Worm (Caenorhabditis elegans): ENCODE data around the gene acp-6.
A peak's percentile ranks its signal among the peaks of the same experiment; 100 is the strongest.

acp-6 gene

DNA sequence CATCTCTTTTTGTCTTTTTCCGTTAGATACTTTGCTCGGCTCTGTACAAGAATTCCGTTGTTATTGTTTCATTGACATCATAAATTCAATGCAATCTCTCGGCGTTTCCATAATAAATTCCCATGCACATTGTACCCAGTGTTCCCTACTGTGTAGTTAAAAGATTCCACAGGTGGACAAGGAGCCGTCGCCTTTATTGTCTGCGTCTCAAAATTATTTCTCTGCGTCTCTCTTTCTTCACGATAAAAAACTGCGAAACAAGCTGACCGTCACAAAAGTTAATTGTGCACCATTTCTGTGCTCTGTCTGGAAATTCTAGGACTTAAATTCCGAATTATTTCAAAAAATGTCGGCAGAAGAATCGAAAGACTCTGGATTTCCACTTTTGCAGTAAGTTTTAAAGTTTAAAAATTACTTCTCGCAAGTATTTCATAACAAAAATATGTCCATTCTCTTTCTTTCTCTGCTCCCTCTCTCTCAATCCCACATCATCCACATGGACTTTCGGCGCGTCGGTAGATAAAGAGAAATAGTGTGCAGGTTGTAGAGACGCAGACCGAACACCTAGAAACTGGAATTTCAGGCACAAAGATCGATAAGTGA is 16.2 kb upstream of the acp-6 start (continued):
- TF ChIP-seq nhr-47 (tag; optimal IDR thresholded peaks at IDR 0.05): no peak
- no peak for TF ChIP-seq lin-39 (tag; optimal IDR thresholded peaks at IDR 0.05)
- no peak for TF ChIP-seq lin-13 (GFP tag; optimal IDR thresholded peaks at IDR 0.05)
- no peak for TF ChIP-seq fos-1 (tag; optimal IDR thresholded peaks at IDR 0.05)
- no peak for TF ChIP-seq elt-3 (tag; optimal IDR thresholded peaks at IDR 0.05)

DNA sequence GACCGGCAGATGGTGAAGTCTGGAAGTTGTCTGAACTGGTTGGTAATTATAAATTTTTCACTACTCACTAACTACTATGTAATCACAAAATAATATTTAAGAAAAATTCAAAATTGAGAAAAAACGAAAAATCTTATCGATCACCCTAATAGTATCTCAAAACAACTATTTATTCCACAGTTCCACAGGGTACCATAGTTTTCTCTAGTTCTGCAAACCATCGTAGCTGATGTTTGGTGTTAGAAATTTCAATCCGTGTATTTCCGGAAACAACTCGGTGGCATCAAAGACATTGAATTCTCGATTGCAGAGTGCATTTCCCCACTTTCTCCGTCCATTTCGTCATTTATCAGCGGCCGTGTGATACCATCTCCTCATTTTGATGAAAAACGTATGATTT is 15.7 kb upstream of the acp-6 start, which contains the start of gene Y73B6BL.31:
TSS of gene Y73B6BL.31 (plus strand) at position 301 of the 400 bp plus-strand sequence.
- TF ChIP-seq hlh-4 (tag; optimal IDR thresholded peaks at IDR 0.05): no peak
- TF ChIP-seq efl-3 (GFP tag; optimal IDR thresholded peaks at IDR 0.05): no peak
- no peak for TF ChIP-seq nhr-90 (tag; optimal IDR thresholded peaks at IDR 0.05; ENCODE audit: poor library complexity)
- no peak for TF ChIP-seq mep-1 (tag; optimal IDR thresholded peaks at IDR 0.05)
- no peak for TF ChIP-seq unc-86 (tag; optimal IDR thresholded peaks at IDR 0.05)
- TF ChIP-seq sup-37 (GFP tag; optimal IDR thresholded peaks at IDR 0.05): no peak
- no peak for TF ChIP-seq C34B4.2 (tag; optimal IDR thresholded peaks at IDR 0.05)
- no peak for TF ChIP-seq pqm-1 (tag; optimal IDR thresholded peaks at IDR 0.05)
- TF ChIP-seq mdl-1 (tag; optimal IDR thresholded peaks at IDR 0.05): no peak
- TF ChIP-seq unc-62 (GFP tag; optimal IDR thresholded peaks at IDR 0.05): no peak
- no peak for TF ChIP-seq sox-4 (tag; optimal IDR thresholded peaks at IDR 0.05)
- TF ChIP-seq ztf-11 (tag; optimal IDR thresholded peaks at IDR 0.05): no peak
- TF ChIP-seq nhr-77 (tag; optimal IDR thresholded peaks at IDR 0.05): no peak
- TF ChIP-seq nhr-85 (tag): no peak
- TF ChIP-seq unc-98 (GFP tag; IDR thresholded peaks at IDR 0.05): no peak
- TF ChIP-seq mef-2 (tag; optimal IDR thresholded peaks at IDR 0.05): no peak

DNA sequence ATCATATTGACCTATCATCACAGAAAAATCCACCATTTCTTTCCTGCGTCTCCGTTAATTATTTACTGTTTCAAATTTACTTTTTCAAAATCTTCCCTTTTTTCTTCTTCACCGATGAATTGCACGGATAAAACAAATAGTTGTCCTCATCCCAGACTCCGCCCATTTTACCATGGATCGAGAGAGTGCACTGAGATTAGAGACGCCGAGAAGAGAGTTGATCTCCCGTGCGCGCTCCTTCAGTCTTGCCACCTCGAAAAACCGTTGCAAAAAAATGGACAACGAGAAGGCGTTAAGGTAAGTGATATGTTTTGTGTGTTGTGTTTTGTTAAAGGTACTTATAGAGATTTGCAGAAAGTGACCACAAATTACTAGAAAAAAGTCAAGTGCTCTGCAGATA is 12.1 kb upstream of the acp-6 start, which contains the start of gene dlc-5:
TSS of gene dlc-5 (plus strand) at position 154 of the 400 bp plus-strand sequence.
- TF ChIP-seq zag-1 (tag; optimal IDR thresholded peaks at IDR 0.05) (no peak), irx-1 (tag; optimal IDR thresholded peaks at IDR 0.05) (no peak), aha-1 (tag; optimal IDR thresholded peaks at IDR 0.05) (no peak), efl-1 (optimal IDR thresholded peaks at IDR 0.05) (no peak), efl-1 (GFP tag; optimal IDR thresholded peaks at IDR 0.05 in 1 of 2) (no peak), tlp-1 (tag; optimal IDR thresholded peaks at IDR 0.05) (no peak)

DNA sequence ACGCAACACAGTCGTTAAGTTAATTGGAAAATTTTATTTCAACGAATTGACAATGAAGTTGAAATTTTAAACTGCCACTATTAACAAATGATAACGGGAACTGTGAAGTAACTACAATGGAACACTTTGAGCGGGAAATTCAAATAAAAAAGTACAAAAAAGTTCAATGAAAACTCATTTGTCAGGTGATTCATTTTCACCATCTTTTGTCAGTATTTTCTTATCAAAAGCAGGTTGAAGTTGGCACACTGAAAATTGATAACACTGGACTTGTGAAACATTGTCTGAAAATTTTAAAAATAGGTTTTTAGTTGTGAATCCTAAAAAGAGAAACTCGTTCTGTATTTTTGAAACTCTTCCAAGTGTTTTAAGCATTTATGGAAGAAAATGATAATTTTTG is 7.5 kb upstream of the acp-6 start:
- TF ChIP-seq unc-86 (tag; optimal IDR thresholded peaks at IDR 0.05): no peak
- peak in 1 of 2 experiments; percentile 18 for TF ChIP-seq lin-35 (GFP tag; optimal IDR thresholded peaks at IDR 0.05)
- no peak for TF ChIP-seq efl-1 (optimal IDR thresholded peaks at IDR 0.05)
- TF ChIP-seq efl-1 (GFP tag; optimal IDR thresholded peaks at IDR 0.05 in 1 of 2): peak in 1 of 2 experiments; percentile 63
- TF ChIP-seq elt-2 (tag; optimal IDR thresholded peaks at IDR 0.05): peak; percentile 36

DNA sequence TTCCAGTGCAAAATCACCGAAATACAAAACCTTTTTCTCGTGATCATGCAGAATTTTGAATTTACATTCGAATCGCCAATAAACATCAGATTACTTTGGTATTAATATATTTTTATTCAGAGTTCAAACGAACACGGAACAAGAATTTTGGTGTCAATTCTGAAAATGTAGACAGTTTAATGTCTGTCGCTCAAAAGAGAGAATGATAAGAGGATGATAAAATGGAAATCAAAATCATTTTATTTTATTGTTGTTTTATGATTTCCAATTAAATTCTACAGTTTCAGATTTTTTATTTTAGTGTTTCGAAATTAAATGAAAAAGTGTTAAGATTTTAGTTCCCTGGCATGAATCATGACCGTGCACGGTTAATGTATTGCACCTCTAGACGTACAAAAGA is 6.4 kb upstream of the acp-6 start:
- TF ChIP-seq aly-2 (tag; optimal IDR thresholded peaks at IDR 0.05) (no peak), elt-2 (tag; optimal IDR thresholded peaks at IDR 0.05) (peak; percentile 40), hlh-4 (tag; optimal IDR thresholded peaks at IDR 0.05) (no peak), fkh-10 (GFP tag; optimal IDR thresholded peaks at IDR 0.05) (no peak), skn-1 (tag; optimal IDR thresholded peaks at IDR 0.05) (no peak), C34B4.2 (tag; optimal IDR thresholded peaks at IDR 0.05) (no peak), fkh-4 (tag; optimal IDR thresholded peaks at IDR 0.05; ENCODE audit: borderline replicate concordance) (no peak), hlh-17 (GFP tag; optimal IDR thresholded peaks at IDR 0.05; ENCODE audit: borderline replicate concordance) (no peak), mef-2 (tag; optimal IDR thresholded peaks at IDR 0.05) (no peak), tlp-1 (tag; optimal IDR thresholded peaks at IDR 0.05) (peak; percentile 13), lin-13 (GFP tag; optimal IDR thresholded peaks at IDR 0.05) (no peak), pax-3 (tag; optimal IDR thresholded peaks at IDR 0.05) (no peak), unc-98 (GFP tag; IDR thresholded peaks at IDR 0.05) (no peak), lin-39 (tag; optimal IDR thresholded peaks at IDR 0.05) (no peak), nhr-76 (tag; optimal IDR thresholded peaks at IDR 0.05) (no peak), unc-30 (tag; optimal IDR thresholded peaks at IDR 0.05) (no peak)

Data from whole organism, L1 larva.